Fruit fly (Drosophila melanogaster): ENCODE results near the gene CG15452.

CG15452 gene

dm6 chrX:20760444-20760843 is 14.7 kb upstream of the CG15452 start (continued):
- TF ChIP-seq CG17802 (tag; optimal IDR thresholded peaks at IDR 0.05) = peak; percentile 59
- TF ChIP-seq CG9876 (GFP tag; optimal IDR thresholded peaks at IDR 0.05) = peak; percentile 83
- peak; percentile 61 for TF ChIP-seq Rx (GFP tag; IDR thresholded peaks at IDR 0.05)
- no peak for TF ChIP-seq rib (GFP tag; IDR thresholded peaks at IDR 0.05)
- TF ChIP-seq lov (optimal IDR thresholded peaks at IDR 0.05) = no peak
- peak; percentile 55; the same call in 1 of the 3 replicates for TF ChIP-seq lov (GFP tag; IDR thresholded peaks at IDR 0.05)
- TF ChIP-seq sens (GFP tag) = peak; percentile 93
- TF ChIP-seq dmrt11E (tag; optimal IDR thresholded peaks at IDR 0.05) = peak; percentile 79
- peak; percentile 95 for TF ChIP-seq CG6791 (GFP tag; IDR thresholded peaks at IDR 0.05; ENCODE audit: partially characterized antibody)
- peak; percentile 72 for TF ChIP-seq CG2120 (GFP tag; optimal IDR thresholded peaks at IDR 0.05)
- TF ChIP-seq kni (GFP tag; optimal IDR thresholded peaks at IDR 0.05) = peak; percentile 40
- TF ChIP-seq CG11504 (tag; optimal IDR thresholded peaks at IDR 0.05) = peak; percentile 71
- no peak for TF ChIP-seq jigr1 (GFP tag; IDR thresholded peaks at IDR 0.05)
- peak; percentile 65 for TF ChIP-seq pho (GFP tag; optimal IDR thresholded peaks at IDR 0.05)
- TF ChIP-seq MESR4 (GFP tag; optimal IDR thresholded peaks at IDR 0.05) = no peak
- no peak for TF ChIP-seq fru (optimal IDR thresholded peaks at IDR 0.05)
- TF ChIP-seq CG2889 (GFP tag; IDR thresholded peaks at IDR 0.05) = peak; percentile 33; the same call in 1 of the 3 replicates
- TF ChIP-seq pzg (GFP tag; optimal IDR thresholded peaks at IDR 0.05) = peak; percentile 43
- TF ChIP-seq fd3F (GFP tag; optimal IDR thresholded peaks at IDR 0.05) = peak; percentile 53
- peak; percentile 57 for TF ChIP-seq fd96Cb (tag; optimal IDR thresholded peaks at IDR 0.05)
- peak; percentile 33 for TF ChIP-seq TFAM (GFP tag; optimal IDR thresholded peaks at IDR 0.05)
- peak; percentile 73; the same call in 2 of the 3 replicates for TF ChIP-seq mld (GFP tag; IDR thresholded peaks at IDR 0.05; ENCODE audit: partially characterized antibody)
- TF ChIP-seq CrebB (tag; optimal IDR thresholded peaks at IDR 0.05) = peak; percentile 6
- TF ChIP-seq prd (optimal IDR thresholded peaks at IDR 0.05) = no peak
- TF ChIP-seq prd (GFP tag; IDR thresholded peaks at IDR 0.05) = no peak; the same call in none of the 3 replicates
- TF ChIP-seq CG13775 (GFP tag; optimal IDR thresholded peaks at IDR 0.05) = peak; percentile 55
- peak; percentile 47 for TF ChIP-seq ftz-f1 (GFP tag; optimal IDR thresholded peaks at IDR 0.05)
- TF ChIP-seq pnt (GFP tag; optimal IDR thresholded peaks at IDR 0.05) = peak; percentile 52
- peak; percentile 32 for TF ChIP-seq CG8388 (GFP tag; optimal IDR thresholded peaks at IDR 0.05)
- TF ChIP-seq Doc2 (GFP tag; IDR thresholded peaks at IDR 0.05) = no peak
- peak; percentile 80 for TF ChIP-seq Mrtf (GFP tag; IDR thresholded peaks at IDR 0.05)
- TF ChIP-seq hth (optimal IDR thresholded peaks at IDR 0.05) = no peak
- peak; percentile 83; the same call in 2 of the 3 replicates for TF ChIP-seq ase (GFP tag; IDR thresholded peaks at IDR 0.05)
- peak; percentile 63 for TF ChIP-seq emc (GFP tag; optimal IDR thresholded peaks at IDR 0.05)
- TF ChIP-seq CG12236 (GFP tag; optimal IDR thresholded peaks at IDR 0.05) = peak; percentile 52
- TF ChIP-seq Hand (GFP tag; optimal IDR thresholded peaks at IDR 0.05) = no peak
- TF ChIP-seq CG1529 (GFP tag; optimal IDR thresholded peaks at IDR 0.05) = peak; percentile 51
- TF ChIP-seq CG12219 (GFP tag; optimal IDR thresholded peaks at IDR 0.05) = peak; percentile 53
- 0 out of 2 replicates have a peak, but pooled peaks have one; percentile 16 for TF ChIP-seq sim (GFP tag; IDR thresholded peaks at IDR 0.05)
- TF ChIP-seq gce (GFP tag; IDR thresholded peaks at IDR 0.05) = peak; percentile 54; the same call in 1 of the 3 replicates
- peak; percentile 54 for TF ChIP-seq CG4854 (GFP tag; optimal IDR thresholded peaks at IDR 0.05)
- peak; percentile 14 for TF ChIP-seq psq (GFP tag; optimal IDR thresholded peaks at IDR 0.05)
- TF ChIP-seq sd (tag; optimal IDR thresholded peaks at IDR 0.05) = no peak
- peak; percentile 3 for TF ChIP-seq CG10274 (GFP tag; optimal IDR thresholded peaks at IDR 0.05)
- TF ChIP-seq CG12071 (GFP tag; optimal IDR thresholded peaks at IDR 0.05) = peak; percentile 38
- peak; percentile 15 for TF ChIP-seq slou (GFP tag; optimal IDR thresholded peaks at IDR 0.05)
- TF ChIP-seq dpn (GFP tag; optimal IDR thresholded peaks at IDR 0.05) = peak; percentile 84 to 86
- TF ChIP-seq CG1832 (GFP tag; optimal IDR thresholded peaks at IDR 0.05) = no peak
- TF ChIP-seq CG17328 (GFP tag; IDR thresholded peaks at IDR 0.05) = peak; percentile 77
- no peak for TF ChIP-seq CG9437 (GFP tag; optimal IDR thresholded peaks at IDR 0.05)
- peak; percentile 58 for TF ChIP-seq mirr (GFP tag; optimal IDR thresholded peaks at IDR 0.05)
- TF ChIP-seq Adf1 (GFP tag; IDR thresholded peaks at IDR 0.05) = peak; percentile 34; the same call in 1 of the 2 replicates
